Worm (Caenorhabditis elegans) whole organism, young adult: ENCODE data around the gene his-17.
"Not testable (repeated sequence)": the region's sequence is repeated elsewhere in the genome, so short reads cannot be mapped to it uniquely, and the experiment has no call there.

Experiments
- Y56A3A.18 ChIP-seq: fragments of 200-800 bp; sonication (Bioruptor generic); IDR thresholded peaks from 2 replicates; pipeline ENCODE4 v1.3.6; 2022; ENCODE audit warnings: missing genetic modification reagents, missing genetic modification characterization, missing compliant biosample characterization
- fkh-3 ChIP-seq: sonication (generic microtip); optimal IDR thresholded peaks from 2 replicates; lab custom pipeline; 2016; ENCODE audit warnings: mild to moderate bottlenecking, missing genetic modification characterization, missing compliant biosample characterization
- lin-35 ChIP-seq, 3 experiments: fragments of 150-350 bp in 2 of 3; sonication (generic microtip) in 1 of 3; optimal IDR thresholded peaks; 2 replicates each; lab custom pipeline; 2014 to 2018; ENCODE audit warnings: missing biosample characterization in 3 of 3, missing genetic modification characterization in 3 of 3, missing genetic modification reagents in 3 of 3

his-17 gene

ce11 chrV:8861949-8862348, 35.8 kb downstream of the his-17 start, which contains the start of gene F07B7.12:
TSS of gene F07B7.12 (minus strand) at chrV:8862049.
- not testable (repeated sequence) for TF ChIP-seq lin-35 (GFP tag; optimal IDR thresholded peaks at IDR 0.05; lab: Kevin White, UChicago); fkh-3 (tag; lab: Kevin White, UChicago); Y56A3A.18 (GFP tag; lab: Robert Waterston, UW)
